Worm (Caenorhabditis elegans) whole organism, midembryonic: ENCODE data around the gene Y40H4A.2.

Source experiments
- T22C8.4 ChIP-seq: fragments of 200-800 bp; sonication (Bioruptor generic); IDR thresholded peaks from 2 replicates; pipeline ENCODE4 v1.3.6; 2022; ENCODE audit warnings: missing genetic modification characterization, missing compliant biosample characterization
- cog-1 ChIP-seq: sonication (generic microtip); optimal IDR thresholded peaks from 2 replicates; lab custom pipeline; 2016; ENCODE audit warnings: missing genetic modification characterization, missing compliant biosample characterization
- ztf-29 ChIP-seq: fragments of 200-800 bp; sonication (Bioruptor generic); IDR thresholded peaks from 2 replicates; pipeline ENCODE4 v1.3.6; 2022; ENCODE audit warnings: missing genetic modification reagents, missing genetic modification characterization, missing compliant biosample characterization

ce11 chrV:14620311-14620710 is 35.1 kb upstream of the Y40H4A.2 start:
- TF ChIP-seq ztf-29 (no peak), cog-1 (no peak), T22C8.4 (no peak)
